Worm (Caenorhabditis elegans) whole organism, early embryonic: Measurements from ENCODE around the gene fbxb-71.

Experiments used
- B0310.2 ChIP-seq: sonication (generic microtip); optimal IDR thresholded peaks from 2 replicates; lab custom pipeline; 2016; ENCODE audit warnings: mild to moderate bottlenecking, missing genetic modification characterization, missing compliant biosample characterization
- aly-1 ChIP-seq: sonication (generic microtip); optimal IDR thresholded peaks from 2 replicates; lab custom pipeline; 2016; ENCODE audit warnings: missing genetic modification characterization, missing compliant biosample characterization
- ama-1 ChIP-seq: fragments of 150-350 bp; optimal IDR thresholded peaks from 2 replicates; lab custom pipeline; 2014
- ceh-13 ChIP-seq: fragments of 200-800 bp; sonication (Bioruptor generic); optimal IDR thresholded peaks from 2 replicates; lab custom pipeline; 2018; ENCODE audit warnings: mild to moderate bottlenecking, missing genetic modification characterization, missing compliant biosample characterization
- ets-7 ChIP-seq: sonication (generic microtip); optimal IDR thresholded peaks from 2 replicates; lab custom pipeline; 2016; ENCODE audit warnings: missing genotype, missing genetic modification characterization, missing compliant biosample characterization
- flt-1 ChIP-seq: fragments of 200-800 bp; sonication (Bioruptor generic); IDR thresholded peaks from 2 replicates; pipeline ENCODE4 v1.3.6; 2022; ENCODE audit warnings: missing genetic modification characterization, missing compliant biosample characterization
- hmbx-1 ChIP-seq: sonication (generic microtip); optimal IDR thresholded peaks from 2 replicates; lab custom pipeline; 2016; ENCODE audit warnings: mild to moderate bottlenecking, missing genetic modification characterization, missing compliant biosample characterization
- hmg-4 ChIP-seq: fragments of 200-800 bp; sonication (Bioruptor generic); optimal IDR thresholded peaks from 2 replicates; lab custom pipeline; 2018; ENCODE audit warnings: mild to moderate bottlenecking, missing genetic modification characterization, missing compliant biosample characterization
- scrt-1 ChIP-seq: fragments of 200-800 bp; sonication (Bioruptor generic); IDR thresholded peaks from 2 replicates; pipeline ENCODE4 v1.3.6; 2022; ENCODE audit warnings: missing genetic modification characterization, missing compliant biosample characterization
- sea-1 ChIP-seq: fragments of 200-800 bp; sonication (Bioruptor generic); conservative IDR thresholded peaks from 2 replicates; pipeline ENCODE4 v1.3.6; 2022; ENCODE audit warnings: missing genetic modification characterization, missing compliant biosample characterization
- tbx-11 ChIP-seq: fragments of 200-800 bp; sonication (Bioruptor generic); IDR thresholded peaks from 2 replicates; pipeline ENCODE4 v1.3.6; 2022; ENCODE audit warnings: missing genetic modification characterization, missing compliant biosample characterization
- tra-4 ChIP-seq: sonication (generic microtip); optimal IDR thresholded peaks from 2 replicates; lab custom pipeline; 2017; ENCODE audit warnings: missing genetic modification characterization, missing compliant biosample characterization

ce11 chrX:3235358-3235816, 27.3 kb upstream of the fbxb-71 start, which contains the start of gene F28B4.3:
- TF ChIP-seq sea-1 = no peak
- no peak for TF ChIP-seq aly-1 (tag; lab: Kevin White, UChicago)
- TF ChIP-seq ets-7 = no peak
- no peak for TF ChIP-seq flt-1 (GFP tag; lab: Robert Waterston, UW)
- TF ChIP-seq B0310.2 = no peak
- no peak for TF ChIP-seq scrt-1
- TF ChIP-seq ama-1 (lab: Kevin White, UChicago) = no peak
- no peak for TF ChIP-seq tra-4 (tag; lab: Kevin White, UChicago)
- no peak for TF ChIP-seq hmg-4 (GFP tag; lab: Kevin White, UChicago)
- no peak for TF ChIP-seq ceh-13
- no peak for TF ChIP-seq tbx-11 (GFP tag; lab: Robert Waterston, UW)
- no peak for TF ChIP-seq hmbx-1 (tag; lab: Kevin White, UChicago)
